Fruit fly (Drosophila melanogaster) whole organism, embryonic: ENCODE results near the gene CG34454.

Experiments
- Bgb ChIP-seq: fragments of 200-800 bp; sonication (Bioruptor generic); IDR thresholded peaks from 2 replicates; pipeline ENCODE4 v1.3.6; 2022; ENCODE audit warnings: missing biosample characterization, missing genetic modification characterization; ENCODE audit not compliant: partially characterized antibody
- CG11085 ChIP-seq: fragments of 200-800 bp; sonication (Bioruptor generic); IDR thresholded peaks from 2 replicates; pipeline ENCODE4 v1.3.6; 2022; ENCODE audit warnings: missing biosample characterization, missing genetic modification characterization
- CG12391 ChIP-seq: fragments of 200-800 bp; sonication (Bioruptor generic); optimal IDR thresholded peaks from 3 replicates; lab custom pipeline; 2018; ENCODE audit warnings: missing biosample characterization, mild to moderate bottlenecking, missing genetic modification characterization, moderate library complexity
- CG1529 ChIP-seq: fragments of 200-800 bp; sonication (Bioruptor generic); optimal IDR thresholded peaks from 3 replicates; lab custom pipeline; 2018; ENCODE audit warnings: missing biosample characterization, missing genetic modification characterization
- CG2712 ChIP-seq: fragments of 200-800 bp; optimal IDR thresholded peaks from 3 replicates; lab custom pipeline; 2019; ENCODE audit warnings: missing biosample characterization, mild to moderate bottlenecking, missing genetic modification characterization, moderate library complexity
- CG31224 ChIP-seq: fragments of 200-800 bp; sonication (Bioruptor generic); IDR thresholded peaks from 2 replicates; pipeline ENCODE4 v1.3.6; 2022; ENCODE audit warnings: missing biosample characterization, missing genetic modification characterization
- CG32767 ChIP-seq: fragments of 200-800 bp; sonication (Bioruptor generic); IDR thresholded peaks from 2 replicates; pipeline ENCODE4 v1.3.6; 2022; ENCODE audit warnings: missing biosample characterization, missing genetic modification characterization
- CG34422 ChIP-seq: fragments of 200-800 bp; sonication (Bioruptor generic); IDR thresholded peaks from 3 replicates; pipeline ENCODE4 v1.3.6; 2022; ENCODE audit warnings: missing biosample characterization, missing genetic modification characterization
- CG3726 ChIP-seq: fragments of 200-800 bp; sonication (Bioruptor generic); IDR thresholded peaks from 3 replicates; pipeline ENCODE4, ENCODE4 v1.3.6; 2022; ENCODE audit warnings: missing biosample characterization, missing genetic modification characterization
- CG4404 ChIP-seq: fragments of 200-800 bp; sonication (Bioruptor generic); IDR thresholded peaks from 2 replicates; pipeline ENCODE4 v1.3.6; 2022; ENCODE audit warnings: missing biosample characterization, missing genetic modification characterization
- CG4617 ChIP-seq: fragments of 200-800 bp; sonication (Bioruptor generic); optimal IDR thresholded peaks from 3 replicates; lab custom pipeline; 2016; ENCODE audit warnings: missing biosample characterization, missing genetic modification characterization, borderline replicate concordance
- CG6272 ChIP-seq: fragments of 200-800 bp; sonication (Bioruptor generic); IDR thresholded peaks from 2 replicates; pipeline ENCODE4 v1.3.6; 2022; ENCODE audit warnings: missing biosample characterization, missing genetic modification characterization
- CG6813 ChIP-seq: fragments of 200-800 bp; sonication (Bioruptor generic); optimal IDR thresholded peaks from 2 replicates; lab custom pipeline; 2017; ENCODE audit warnings: missing biosample characterization, missing genetic modification characterization, mild to moderate bottlenecking, moderate library complexity, missing genetic modification reagents
- CG7963 ChIP-seq: fragments of 200-800 bp; sonication (Bioruptor generic); IDR thresholded peaks from 3 replicates; pipeline ENCODE4 v1.3.6; 2022; ENCODE audit warnings: missing biosample characterization, missing genetic modification characterization; ENCODE audit not compliant: partially characterized antibody
- CkIIα-i1 ChIP-seq: fragments of 200-800 bp; sonication (Bioruptor generic); IDR thresholded peaks from 2 replicates; pipeline ENCODE4 v1.3.6; 2022; ENCODE audit warnings: missing biosample characterization, missing genetic modification characterization
- Doc2 ChIP-seq: fragments of 200-800 bp; sonication (Bioruptor generic); IDR thresholded peaks from 2 replicates; pipeline ENCODE4 v1.3.6; 2022; ENCODE audit warnings: missing biosample characterization, missing genetic modification characterization
- Fer1 ChIP-seq: fragments of 200-800 bp; sonication (Bioruptor generic); optimal IDR thresholded peaks from 2 replicates; lab custom pipeline; 2017; ENCODE audit warnings: missing biosample characterization, mild to moderate bottlenecking, missing genetic modification characterization
- H15 ChIP-seq: fragments of 200-800 bp; sonication (Bioruptor generic); IDR thresholded peaks from 3 replicates; pipeline ENCODE4 v1.3.6; 2022; ENCODE audit warnings: missing biosample characterization, missing genetic modification characterization
- HLH3B ChIP-seq: fragments of 200-800 bp; sonication (Bioruptor generic); IDR thresholded peaks from 2 replicates; pipeline ENCODE4 v1.3.6; 2022; ENCODE audit warnings: missing biosample characterization, missing genetic modification characterization
- HmgZ ChIP-seq: fragments of 200-800 bp; sonication (Bioruptor generic); optimal IDR thresholded peaks from 2 replicates; lab custom pipeline; 2018; ENCODE audit warnings: missing biosample characterization, mild to moderate bottlenecking, missing genetic modification characterization
- Hsf ChIP-seq: fragments of 200-800 bp; sonication (Bioruptor generic); optimal IDR thresholded peaks from 3 replicates; lab custom pipeline; 2016; ENCODE audit warnings: missing biosample characterization, missing genetic modification characterization
- Kr ChIP-seq: fragments of 200-800 bp; sonication (Bioruptor generic); optimal IDR thresholded peaks from 2 replicates; lab custom pipeline; 2017; ENCODE audit warnings: missing biosample characterization, mild to moderate bottlenecking, missing genetic modification characterization
- Mad ChIP-seq: fragments of 200-800 bp; sonication (Bioruptor generic); optimal IDR thresholded peaks from 2 replicates; lab custom pipeline; 2016; ENCODE audit warnings: missing biosample characterization, missing genetic modification characterization
- Mes4 ChIP-seq: fragments of 200-800 bp; sonication (Bioruptor generic); optimal IDR thresholded peaks from 2 replicates; lab custom pipeline; 2016; ENCODE audit warnings: missing biosample characterization, missing genetic modification characterization
- NC2α ChIP-seq: fragments of 200-800 bp; sonication (Bioruptor generic); optimal IDR thresholded peaks from 2 replicates; lab custom pipeline; 2016; ENCODE audit warnings: missing biosample characterization, missing genetic modification characterization
- Nf-YA ChIP-seq: fragments of 200-800 bp; sonication (Bioruptor generic); IDR thresholded peaks from 2 replicates; pipeline ENCODE4 v1.3.6; 2022; ENCODE audit warnings: missing biosample characterization, missing genetic modification characterization
- Opbp ChIP-seq: fragments of 200-800 bp; sonication (Bioruptor generic); IDR thresholded peaks from 3 replicates; pipeline ENCODE4 v1.3.6; 2022; ENCODE audit warnings: missing biosample characterization, missing genetic modification characterization; ENCODE audit not compliant: partially characterized antibody
- Trl ChIP-seq, 3 experiments: fragments of >200 bp in 2 of 3; fragments of 200-800 bp in 1 of 3; sonication (Bioruptor generic) in 1 of 3; optimal IDR thresholded peaks; 2 replicates in 1 of 3; 3 replicates in 2 of 3; lab custom pipeline; 2016 to 2017; ENCODE audit warnings: missing biosample characterization in 1 of 3, missing genetic modification characterization in 1 of 3
- Usf ChIP-seq: fragments of 200-800 bp; sonication (Bioruptor generic); optimal IDR thresholded peaks from 2 replicates; lab custom pipeline; 2017; ENCODE audit warnings: missing genotype, missing biosample characterization, missing genetic modification characterization
- Vsx1 ChIP-seq: fragments of 200-800 bp; sonication (Bioruptor generic); optimal IDR thresholded peaks from 2 replicates; lab custom pipeline; 2017; ENCODE audit warnings: missing biosample characterization, mild to moderate bottlenecking, missing genetic modification characterization, missing genetic modification reagents
- ab ChIP-seq: fragments of 200-800 bp; sonication (Bioruptor generic); optimal IDR thresholded peaks from 2 replicates; lab custom pipeline; 2016; ENCODE audit warnings: missing biosample characterization, missing genetic modification characterization
- ap ChIP-seq: fragments of 200-800 bp; sonication (Bioruptor generic); IDR thresholded peaks from 2 replicates; pipeline ENCODE4 v1.3.6; 2022; ENCODE audit warnings: missing biosample characterization, missing genetic modification characterization
- cad ChIP-seq: fragments of >200 bp; optimal IDR thresholded peaks from 2 replicates; lab custom pipeline; 2017; ENCODE audit warnings: missing biosample characterization, missing genetic modification characterization
- cato ChIP-seq: fragments of 200-800 bp; sonication (Bioruptor generic); optimal IDR thresholded peaks from 2 replicates; lab custom pipeline; 2016; ENCODE audit warnings: missing biosample characterization, missing genetic modification characterization, borderline replicate concordance
- cg ChIP-seq: fragments of 200-800 bp; sonication (Bioruptor generic); optimal IDR thresholded peaks from 3 replicates; lab custom pipeline; 2019; ENCODE audit warnings: missing biosample characterization, mild to moderate bottlenecking, missing genetic modification characterization, moderate library complexity
- croc ChIP-seq: fragments of 200-800 bp; sonication (Bioruptor generic); conservative IDR thresholded peaks from 3 replicates; pipeline ENCODE4 v1.3.6; 2022; ENCODE audit warnings: missing biosample characterization, missing genetic modification characterization
- cwo ChIP-seq: fragments of 200-800 bp; sonication (Bioruptor generic); optimal IDR thresholded peaks from 3 replicates; lab custom pipeline; 2017; ENCODE audit warnings: missing biosample characterization, missing genetic modification characterization, mild to moderate bottlenecking, moderate library complexity, missing genetic modification reagents
- ftz-f1 ChIP-seq: fragments of 200-800 bp; sonication (Bioruptor generic); optimal IDR thresholded peaks from 2 replicates; lab custom pipeline; 2016; ENCODE audit warnings: missing biosample characterization, missing genetic modification characterization
- gsb-n ChIP-seq: fragments of 200-800 bp; sonication (Bioruptor generic); optimal IDR thresholded peaks from 3 replicates; lab custom pipeline; 2018; ENCODE audit warnings: missing biosample characterization, mild to moderate bottlenecking, missing genetic modification characterization
- hbn ChIP-seq: fragments of 200-800 bp; sonication (Bioruptor generic); IDR thresholded peaks from 2 replicates; pipeline ENCODE4 v1.3.6; 2022; ENCODE audit warnings: missing biosample characterization, missing genetic modification characterization; ENCODE audit not compliant: partially characterized antibody
- jing ChIP-seq: fragments of 200-800 bp; sonication (Bioruptor generic); optimal IDR thresholded peaks from 2 replicates; lab custom pipeline; 2018; ENCODE audit warnings: missing biosample characterization, mild to moderate bottlenecking, missing genetic modification characterization
- jumu ChIP-seq: fragments of 200-800 bp; sonication (Bioruptor generic); optimal IDR thresholded peaks from 3 replicates; lab custom pipeline; 2016; ENCODE audit warnings: missing biosample characterization, missing genetic modification characterization
- luna ChIP-seq: fragments of 200-800 bp; sonication (Bioruptor generic); optimal IDR thresholded peaks from 2 replicates; lab custom pipeline; 2016; ENCODE audit warnings: missing biosample characterization, missing genetic modification characterization
- nmo ChIP-seq: fragments of 200-800 bp; sonication (Bioruptor generic); optimal IDR thresholded peaks from 2 replicates; lab custom pipeline; 2018; ENCODE audit warnings: missing biosample characterization, mild to moderate bottlenecking, missing genetic modification characterization, moderate library complexity
- ro ChIP-seq: fragments of 200-800 bp; sonication (Bioruptor generic); IDR thresholded peaks from 2 replicates; pipeline ENCODE4 v1.3.6; 2022; ENCODE audit warnings: missing biosample characterization, missing genetic modification characterization
- schlank ChIP-seq: fragments of 200-800 bp; sonication (Bioruptor generic); optimal IDR thresholded peaks from 2 replicates; lab custom pipeline; 2018; ENCODE audit warnings: missing biosample characterization, mild to moderate bottlenecking, missing genetic modification characterization
- stwl ChIP-seq: fragments of 200-800 bp; sonication (Bioruptor generic); optimal IDR thresholded peaks from 3 replicates; lab custom pipeline; 2018; ENCODE audit warnings: missing biosample characterization, mild to moderate bottlenecking, missing genetic modification characterization, moderate library complexity
- usp ChIP-seq: fragments of >200 bp; optimal IDR thresholded peaks from 2 replicates; lab custom pipeline; 2017; ENCODE audit warnings: missing biosample characterization, missing genetic modification characterization
- z ChIP-seq: fragments of 200-800 bp; sonication (Bioruptor generic); IDR thresholded peaks from 3 replicates; pipeline ENCODE4 v1.3.6; 2022; ENCODE audit warnings: missing biosample characterization, missing genetic modification characterization

Gene CG34454

dm6 chr3L:257618-258475 is 25.7 kb upstream of the CG34454 start, which contains the start of the genes DIP2 and wac (continued):
- TF ChIP-seq luna (GFP tag; lab: Kevin White, UChicago), result peak; percentile 27
- peak; percentile 26 for TF ChIP-seq ftz-f1 (GFP tag; lab: Kevin White, UChicago)
- no peak for TF ChIP-seq CkIIα-i1
- TF ChIP-seq stwl (tag; lab: Kevin White, UChicago), result peak; percentile 79
- TF ChIP-seq cg (GFP tag; lab: Kevin White, UChicago), result peak; percentile 35
- peak; percentile 91 for TF ChIP-seq Bgb (GFP tag; lab: Robert Waterston, UW)
- TF ChIP-seq gsb-n (tag; lab: Kevin White, UChicago), result no peak
- TF ChIP-seq schlank (tag; lab: Kevin White, UChicago), result peak; percentile 53
- no peak for TF ChIP-seq Nf-YA
- peak; percentile 49 for TF ChIP-seq cato (GFP tag; lab: Kevin White, UChicago)
- no peak for TF ChIP-seq Usf
- peak; percentile 49 for TF ChIP-seq CG4404 (GFP tag; lab: Robert Waterston, UW)
- TF ChIP-seq CG11085 (GFP tag; lab: Robert Waterston, UW), result 0 out of 2 replicates have a peak, but pooled peaks have one; percentile 48
- TF ChIP-seq H15 (GFP tag; lab: Robert Waterston, UW), result peak; percentile 62; the same call in 1 of the 3 replicates
- TF ChIP-seq CG3726, result no peak
- TF ChIP-seq croc (GFP tag; lab: Robert Waterston, UW), result no peak
- TF ChIP-seq z (GFP tag; lab: Robert Waterston, UW), result no peak
- no peak for TF ChIP-seq Vsx1 (GFP tag; lab: Kevin White, UChicago)
- peak; percentile 86 for TF ChIP-seq Mad (GFP tag; lab: Kevin White, UChicago)
- TF ChIP-seq Hsf (GFP tag; lab: Kevin White, UChicago), result peak; percentile 88
- no peak for TF ChIP-seq Trl (optimal IDR thresholded peaks at IDR 0.05; lab: Kevin White, UChicago)
- peak; percentile 92 for TF ChIP-seq Trl (GFP tag; optimal IDR thresholded peaks at IDR 0.05; lab: Kevin White, UChicago)
- peak; percentile 10 for TF ChIP-seq cwo (GFP tag; lab: Kevin White, UChicago)
- peak; percentile 82 for TF ChIP-seq CG34422 (GFP tag; lab: Robert Waterston, UW)
- peak; percentile 58; the same call in 1 of the 2 replicates for TF ChIP-seq HLH3B (GFP tag; lab: Robert Waterston, UW)
- TF ChIP-seq CG6813, result no peak
- TF ChIP-seq CG4617 (GFP tag; lab: Kevin White, UChicago), result peak; percentile 63
- peak; percentile 73 for TF ChIP-seq CG7963
- TF ChIP-seq NC2α (GFP tag; lab: Kevin White, UChicago), result peak; percentile 61
- TF ChIP-seq Mes4 (GFP tag; lab: Kevin White, UChicago), result peak; percentile 78
- peak; percentile 86 for TF ChIP-seq ab
- no peak for TF ChIP-seq usp (GFP tag; lab: Kevin White, UChicago)
- TF ChIP-seq CG31224, result peak; percentile 55
- peak; percentile 81 for TF ChIP-seq CG12391 (tag; lab: Kevin White, UChicago)
- TF ChIP-seq Kr (GFP tag; lab: Kevin White, UChicago), result no peak
- peak; percentile 53 for TF ChIP-seq Fer1
- no peak for TF ChIP-seq jing
- no peak for TF ChIP-seq ro (GFP tag; lab: Robert Waterston, UW)
- TF ChIP-seq hbn (GFP tag; lab: Robert Waterston, UW), result peak; percentile 85
- TF ChIP-seq cad (GFP tag; lab: Kevin White, UChicago), result no peak
- no peak for TF ChIP-seq Doc2 (GFP tag; lab: Robert Waterston, UW)
- TF ChIP-seq ap (GFP tag; lab: Robert Waterston, UW), result no peak
- peak; percentile 75 for TF ChIP-seq nmo (GFP tag; lab: Kevin White, UChicago)
- peak; percentile 87 for TF ChIP-seq Opbp
- peak; percentile 74 for TF ChIP-seq HmgZ (tag; lab: Kevin White, UChicago)
- peak; percentile 93 for TF ChIP-seq jumu
- no peak for TF ChIP-seq CG1529 (GFP tag; lab: Kevin White, UChicago)
- peak; percentile 77 for TF ChIP-seq CG6272 (GFP tag; lab: Robert Waterston, UW)
- peak; percentile 74 for TF ChIP-seq CG2712 (tag; lab: Kevin White, UChicago)
- TF ChIP-seq CG32767 (GFP tag; lab: Robert Waterston, UW), result peak; percentile 14; the same call in 1 of the 2 replicates
